Worm (Caenorhabditis elegans): ENCODE results near the gene F09E5.7.
"Not testable (repeated sequence)": the region's sequence is repeated elsewhere in the genome, so short reads cannot be mapped to it uniquely, and the experiment has no call there.

DNA sequence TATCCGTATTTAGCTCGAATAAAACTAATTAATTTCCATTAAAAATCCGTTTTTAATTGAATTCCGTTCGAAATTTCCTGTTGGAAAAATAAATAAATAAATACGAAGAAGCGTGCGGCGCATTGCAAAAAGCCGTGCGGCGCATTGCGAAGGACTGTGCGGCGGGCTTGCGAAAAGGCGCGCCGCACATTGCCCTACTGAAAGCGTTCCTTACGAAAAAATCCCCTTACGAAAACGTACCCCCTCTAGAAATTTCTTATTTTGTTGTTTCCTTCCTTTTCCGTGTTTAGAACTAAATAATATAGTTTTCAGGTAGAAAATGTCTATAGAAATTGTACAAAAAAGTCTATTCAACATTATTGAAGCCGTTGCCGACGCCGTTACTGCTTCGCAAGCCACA, 1.5 kb upstream of the F09E5.7 start, which contains the start of gene F09E5.8:
- not testable (repeated sequence) for TF ChIP-seq athp-1 (tag; optimal IDR thresholded peaks at IDR 0.05); dpl-1 (GFP tag; optimal IDR thresholded peaks at IDR 0.05); tbx-9 (tag; optimal IDR thresholded peaks at IDR 0.05; ENCODE audit: borderline replicate concordance)
